Fruit fly (Drosophila melanogaster) whole organism: ENCODE measurements around the gene CG31921.

ENCODE experiments used
- CG8478 ChIP-seq: fragments of >200 bp; optimal IDR thresholded peaks from 2 replicates; lab custom pipeline; 2018; ENCODE audit warnings: inconsistent platforms
- Dll ChIP-seq: fragments of >200 bp; optimal IDR thresholded peaks from 2 replicates; lab custom pipeline; 2017
- EcR ChIP-seq, 2 experiments: fragments of >200 bp; optimal IDR thresholded peaks; 2 replicates each; lab custom pipeline; 2017; ENCODE audit warnings: missing biosample characterization in 2 of 2, missing genetic modification characterization in 2 of 2, missing genetic modification reagents in 2 of 2
- pan ChIP-seq: fragments of >200 bp; optimal IDR thresholded peaks from 2 replicates; lab custom pipeline; 2017
- psq ChIP-seq: fragments of >200 bp; optimal IDR thresholded peaks from 2 replicates; lab custom pipeline; 2017
- usp ChIP-seq: fragments of >200 bp; optimal IDR thresholded peaks from 2 replicates; lab custom pipeline; 2017; ENCODE audit warnings: missing biosample characterization, missing genetic modification characterization, mixed read lengths

dm6 chr2L:307129-307528 lies 25.0 kb downstream of the CG31921 start:
- TF ChIP-seq EcR (GFP tag; optimal IDR thresholded peaks at IDR 0.05; lab: Kevin White, UChicago): no peak
- no peak for TF ChIP-seq pan
- no peak for TF ChIP-seq usp (GFP tag; lab: Kevin White, UChicago)
- no peak for TF ChIP-seq psq (lab: Kevin White, UChicago)
- TF ChIP-seq Dll (lab: Kevin White, UChicago): no peak
- no peak for TF ChIP-seq CG8478 (lab: Kevin White, UChicago)
